Worm (Caenorhabditis elegans): ENCODE measurements around the gene F48F7.5.

F48F7.5 gene

DNA sequence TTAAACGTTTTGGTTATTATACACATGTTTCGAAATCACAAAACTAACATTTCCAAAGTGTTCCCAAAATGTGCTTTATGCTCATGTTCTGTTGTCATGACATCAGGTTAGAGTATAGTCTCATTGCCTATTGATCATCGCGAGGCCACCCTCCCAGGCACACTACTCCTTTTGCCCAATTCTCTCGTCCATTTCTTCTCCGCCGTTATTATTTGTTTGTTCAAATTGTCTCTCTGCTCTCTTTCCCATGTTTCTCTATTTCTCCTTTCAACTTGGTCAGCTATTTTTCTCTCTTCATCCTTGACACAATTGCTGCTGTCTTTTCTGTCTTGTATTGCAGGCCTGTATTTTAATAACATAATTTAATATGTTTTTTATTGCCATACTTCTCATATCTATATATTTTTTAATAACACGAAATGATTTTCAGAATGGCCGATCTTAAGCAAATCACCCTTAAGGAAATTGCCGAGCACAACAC lies 26.1 kb downstream of the F48F7.5 start, which contains the start of gene cytb-5.1 (continued):
- peak; percentile 84 for TF ChIP-seq nhr-102 (tag; optimal IDR thresholded peaks at IDR 0.05)
- no peak for TF ChIP-seq tra-1 (GFP tag; IDR thresholded peaks at IDR 0.05)
- no peak for TF ChIP-seq gei-8 (GFP tag; optimal IDR thresholded peaks at IDR 0.05)
- TF ChIP-seq hif-1 (tag; optimal IDR thresholded peaks at IDR 0.05): peak in 1 of 2 experiments; percentile 2
- TF ChIP-seq pqm-1 (tag; optimal IDR thresholded peaks at IDR 0.05): peak; percentile 69
- no peak for TF ChIP-seq Y75B8A.6 (GFP tag; IDR thresholded peaks at IDR 0.05)
- TF ChIP-seq nhr-28 (tag; optimal IDR thresholded peaks at IDR 0.05): peak; percentile 94
- TF ChIP-seq nhr-237 (tag; optimal IDR thresholded peaks at IDR 0.05): no peak
- TF ChIP-seq T26A8.4 (GFP tag; IDR thresholded peaks at IDR 0.05): no peak
- TF ChIP-seq lsy-2 (tag; optimal IDR thresholded peaks at IDR 0.05): peak; percentile 5 to 58
- peak; percentile 15 for TF ChIP-seq nhr-11 (tag; optimal IDR thresholded peaks at IDR 0.05)
- no peak for TF ChIP-seq aly-2 (tag; optimal IDR thresholded peaks at IDR 0.05)
- TF ChIP-seq nhr-25 (tag; optimal IDR thresholded peaks at IDR 0.05; ENCODE audit: borderline replicate concordance, insufficient read depth): peak; percentile 4
- peak; percentile 71 for TF ChIP-seq hlh-30 (tag; optimal IDR thresholded peaks at IDR 0.05; ENCODE audit: insufficient read depth)
- peak; percentile 58 for TF ChIP-seq dmd-6 (GFP tag; IDR thresholded peaks at IDR 0.05)
- TF ChIP-seq arid-1 (GFP tag; conservative IDR thresholded peaks at IDR 0.05): no peak
- TF ChIP-seq snpc-1.2 (GFP tag; IDR thresholded peaks at IDR 0.05): no peak

DNA sequence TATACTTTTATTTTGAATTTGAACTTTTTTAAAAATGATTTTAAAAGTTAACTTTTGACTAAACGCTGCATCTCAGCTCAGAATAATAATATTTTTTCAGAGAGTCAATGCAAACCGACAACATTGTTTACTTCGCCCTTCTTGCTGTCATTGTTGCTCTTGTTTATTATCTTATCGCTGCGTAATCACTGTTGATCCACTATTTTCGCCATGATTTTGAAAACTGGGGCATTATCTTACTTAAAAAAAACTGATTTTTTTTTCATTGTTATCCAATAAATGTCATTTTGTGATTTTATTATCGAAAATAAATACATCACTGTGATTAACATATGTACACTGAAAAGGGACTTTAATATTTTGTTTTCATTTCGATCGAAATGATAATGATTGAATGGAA lies 27.3 kb downstream of the F48F7.5 start:
- TF ChIP-seq daf-16 (GFP tag; optimal IDR thresholded peaks at IDR 0.05) (no peak), daf-16 (tag; optimal IDR thresholded peaks at IDR 0.05) (peak; percentile 77), dve-1 (tag; optimal IDR thresholded peaks at IDR 0.05; ENCODE audit: insufficient read depth) (no peak), snpc-1.2 (GFP tag; IDR thresholded peaks at IDR 0.05) (no peak), unc-62 (GFP tag; optimal IDR thresholded peaks at IDR 0.05 in 1 of 2) (peak in 1 of 2 experiments; percentile 32), unc-62 (tag; optimal IDR thresholded peaks at IDR 0.05) (no peak), aha-1 (tag) (peak; percentile 64), lim-7 (GFP tag; IDR thresholded peaks at IDR 0.05) (no peak)

DNA sequence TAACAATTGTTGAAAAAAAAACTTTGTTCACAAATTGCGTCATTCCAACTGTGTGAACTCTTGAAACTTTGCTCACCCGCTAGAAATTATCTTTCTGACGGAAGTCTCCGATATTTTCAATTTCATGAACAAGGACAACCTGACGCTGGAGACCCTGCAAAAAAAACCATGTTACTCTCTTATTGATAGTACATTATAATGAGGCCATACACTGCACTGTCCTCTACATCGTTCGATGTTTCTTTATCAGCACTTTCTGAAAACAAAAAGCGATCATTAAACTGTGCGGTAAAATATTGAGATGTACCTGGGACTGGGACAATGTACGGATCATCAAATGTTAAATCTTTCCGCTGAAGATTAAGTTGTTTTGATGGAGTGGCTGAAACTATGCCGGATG lies 28.1 kb downstream of the F48F7.5 start:
- TF ChIP-seq nhr-102 (tag; optimal IDR thresholded peaks at IDR 0.05): no peak
- no peak for TF ChIP-seq zip-11 (GFP tag; IDR thresholded peaks at IDR 0.05)
- TF ChIP-seq nhr-28 (tag; optimal IDR thresholded peaks at IDR 0.05): peak; percentile 80
- peak; percentile 24 for TF ChIP-seq pqm-1 (tag; optimal IDR thresholded peaks at IDR 0.05)
- TF ChIP-seq unc-130 (GFP tag; optimal IDR thresholded peaks at IDR 0.05): no peak
- TF ChIP-seq daf-16 (GFP tag; optimal IDR thresholded peaks at IDR 0.05): no peak
- TF ChIP-seq daf-16 (tag; optimal IDR thresholded peaks at IDR 0.05): peak; percentile 62
- TF ChIP-seq unc-62 (GFP tag; optimal IDR thresholded peaks at IDR 0.05 in 1 of 2): no peak
- no peak for TF ChIP-seq unc-62 (tag; optimal IDR thresholded peaks at IDR 0.05)
- TF ChIP-seq zfp-3 (GFP tag; conservative IDR thresholded peaks at IDR 0.05): 0 out of 2 replicates have a peak, but pooled peaks have one; percentile 8
- 0 out of 2 replicates have a peak, but pooled peaks have one; percentile 18 for TF ChIP-seq lin-38 (GFP tag; IDR thresholded peaks at IDR 0.05)
- peak; percentile 70 for TF ChIP-seq dmd-6 (GFP tag; IDR thresholded peaks at IDR 0.05)
- no peak for TF ChIP-seq nhr-42 (GFP tag; IDR thresholded peaks at IDR 0.05)
- TF ChIP-seq T20F7.1 (GFP tag; optimal IDR thresholded peaks at IDR 0.05): no peak
- no peak for TF ChIP-seq skn-1 (tag; optimal IDR thresholded peaks at IDR 0.05)
- TF ChIP-seq ceh-28 (tag; optimal IDR thresholded peaks at IDR 0.05): no peak
- peak; percentile 5 for TF ChIP-seq dve-1 (tag; optimal IDR thresholded peaks at IDR 0.05; ENCODE audit: insufficient read depth)
- no peak for TF ChIP-seq Y105C5A.15 (GFP tag; IDR thresholded peaks at IDR 0.05)
- peak; percentile 41 for TF ChIP-seq hlh-11 (tag; optimal IDR thresholded peaks at IDR 0.05)
- no peak for TF ChIP-seq ZK337.2 (GFP tag; IDR thresholded peaks at IDR 0.05)

DNA sequence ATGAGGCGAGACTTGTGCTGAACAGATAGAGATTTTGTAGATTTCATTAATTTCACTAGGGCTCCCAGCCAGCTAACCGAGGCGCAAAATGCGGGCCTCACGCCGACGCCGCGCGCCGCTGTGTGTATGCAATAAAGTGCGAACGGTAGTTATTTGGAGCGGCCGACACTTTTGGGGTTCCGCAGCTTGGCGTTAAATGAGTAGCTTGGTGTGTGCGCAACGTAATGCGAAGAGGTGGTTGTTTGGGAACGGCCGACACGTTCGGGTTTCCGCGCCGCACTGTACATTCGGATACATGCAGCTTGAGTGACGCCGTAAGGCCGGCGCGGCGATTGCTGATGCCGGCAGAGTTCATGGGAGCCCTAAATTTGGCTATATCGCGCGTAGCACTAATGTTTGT lies 32.7 kb downstream of the F48F7.5 start:
- TF ChIP-seq dmd-9 (GFP tag; IDR thresholded peaks at IDR 0.05): 0 out of 2 replicates have a peak, but pooled peaks have one; percentile 35
- TF ChIP-seq set-16 (GFP tag; IDR thresholded peaks at IDR 0.05): peak; percentile 43
- TF ChIP-seq F44E2.7 (GFP tag; IDR thresholded peaks at IDR 0.05): no peak
- no peak for TF ChIP-seq F10B5.3 (tag; optimal IDR thresholded peaks at IDR 0.05)
- no peak for TF ChIP-seq arid-1 (GFP tag; conservative IDR thresholded peaks at IDR 0.05)
- 0 out of 2 replicates have a peak, but pooled peaks have one; percentile 40 for TF ChIP-seq D1046.2 (GFP tag; IDR thresholded peaks at IDR 0.05)
- no peak for TF ChIP-seq nhr-10 (tag; optimal IDR thresholded peaks at IDR 0.05)
